Fruit fly (Drosophila melanogaster) whole organism, prepupa: ENCODE measurements around the gene Cpr76Bb.
A peak's percentile ranks its signal among the peaks of the same experiment; 100 is the strongest.

Experiments
- Blimp-1 ChIP-seq: fragments of 200-800 bp; sonication (Bioruptor generic); optimal IDR thresholded peaks from 3 replicates; lab custom pipeline; 2017; ENCODE audit warnings: missing biosample characterization, missing genetic modification characterization, mild to moderate bottlenecking, moderate library complexity, missing genetic modification reagents
- CG10631 ChIP-seq: fragments of 200-800 bp; sonication (Bioruptor generic); optimal IDR thresholded peaks from 2 replicates; lab custom pipeline; 2016; ENCODE audit warnings: missing biosample characterization, missing genetic modification characterization
- CG11294 ChIP-seq: fragments of 200-800 bp; sonication (Bioruptor generic); IDR thresholded peaks from 2 replicates; pipeline ENCODE4 v1.3.6; 2022; ENCODE audit warnings: missing biosample characterization, missing genetic modification characterization
- CG11762 ChIP-seq: fragments of 200-800 bp; sonication (Bioruptor generic); optimal IDR thresholded peaks from 3 replicates; lab custom pipeline; 2016; ENCODE audit warnings: missing biosample characterization, missing genetic modification characterization; ENCODE audit not compliant: insufficient read depth
- CG11902 ChIP-seq: fragments of 200-800 bp; sonication (Bioruptor generic); optimal IDR thresholded peaks from 3 replicates; lab custom pipeline; 2016; ENCODE audit warnings: missing biosample characterization, missing genetic modification characterization
- CG1621 ChIP-seq: fragments of 200-800 bp; sonication (Bioruptor generic); optimal IDR thresholded peaks from 3 replicates; lab custom pipeline; 2018; ENCODE audit warnings: missing biosample characterization, mild to moderate bottlenecking, missing genetic modification characterization
- CG16779 ChIP-seq: fragments of 200-800 bp; sonication (Bioruptor generic); optimal IDR thresholded peaks from 3 replicates; lab custom pipeline; 2017; ENCODE audit warnings: missing biosample characterization, mild to moderate bottlenecking, missing genetic modification characterization
- CG32006 ChIP-seq: fragments of 200-800 bp; sonication (Bioruptor generic); optimal IDR thresholded peaks from 3 replicates; lab custom pipeline; 2017; ENCODE audit warnings: missing biosample characterization, mild to moderate bottlenecking, missing genetic modification characterization
- CG34406 ChIP-seq: fragments of 200-800 bp; sonication (Bioruptor generic); optimal IDR thresholded peaks from 3 replicates; lab custom pipeline; 2016; ENCODE audit warnings: missing biosample characterization, missing genetic modification characterization
- CG4318 ChIP-seq: fragments of 200-800 bp; sonication (Bioruptor generic); optimal IDR thresholded peaks from 3 replicates; lab custom pipeline; 2017; ENCODE audit warnings: missing biosample characterization, mild to moderate bottlenecking, missing genetic modification characterization
- CG6163 ChIP-seq: fragments of 200-800 bp; sonication (Bioruptor generic); IDR thresholded peaks from 3 replicates; pipeline ENCODE4 v1.3.6; 2022; ENCODE audit warnings: missing biosample characterization, missing genetic modification characterization
- CG6808 ChIP-seq: fragments of 200-800 bp; sonication (Bioruptor generic); optimal IDR thresholded peaks from 3 replicates; lab custom pipeline; 2017; ENCODE audit warnings: missing biosample characterization, missing genetic modification characterization, mild to moderate bottlenecking, moderate library complexity, missing genetic modification reagents
- CG7368 ChIP-seq: fragments of 200-800 bp; sonication (Bioruptor generic); optimal IDR thresholded peaks from 3 replicates; lab custom pipeline; 2016; ENCODE audit warnings: missing biosample characterization, missing genetic modification characterization
- CG9139 ChIP-seq: fragments of 200-800 bp; sonication (Bioruptor generic); optimal IDR thresholded peaks from 3 replicates; lab custom pipeline; 2017; ENCODE audit warnings: missing biosample characterization, mild to moderate bottlenecking, missing genetic modification characterization
- Eip75B ChIP-seq: fragments of 200-800 bp; sonication (Bioruptor generic); optimal IDR thresholded peaks from 3 replicates; lab custom pipeline; 2016; ENCODE audit warnings: missing biosample characterization, missing genetic modification characterization
- Eip78C ChIP-seq: fragments of 200-800 bp; sonication (Bioruptor generic); peaks from one replicate; lab custom pipeline; 2016; ENCODE audit warnings: missing biosample characterization, missing genetic modification characterization
- Eip93F ChIP-seq: fragments of 200-800 bp; sonication (Bioruptor generic); optimal IDR thresholded peaks from 2 replicates; lab custom pipeline; 2016; ENCODE audit warnings: missing biosample characterization, mild to moderate bottlenecking, missing genetic modification characterization
- Ets21C ChIP-seq: fragments of 200-800 bp; sonication (Bioruptor generic); optimal IDR thresholded peaks from 3 replicates; lab custom pipeline; 2016; ENCODE audit warnings: missing biosample characterization, missing genetic modification characterization
- Gug ChIP-seq: fragments of 200-800 bp; sonication (Bioruptor generic); IDR thresholded peaks from 2 replicates; pipeline ENCODE4 v1.3.6; 2022; ENCODE audit warnings: missing biosample characterization, missing genetic modification characterization
- Hr39 ChIP-seq: fragments of 200-800 bp; sonication (Bioruptor generic); optimal IDR thresholded peaks from 2 replicates; lab custom pipeline; 2016; ENCODE audit warnings: missing biosample characterization, missing genetic modification characterization
- Lpt ChIP-seq: fragments of 200-800 bp; sonication (Bioruptor generic); optimal IDR thresholded peaks from 3 replicates; lab custom pipeline; 2016; ENCODE audit warnings: missing biosample characterization, missing genetic modification characterization
- Met ChIP-seq: fragments of 200-800 bp; sonication (Bioruptor generic); optimal IDR thresholded peaks from 3 replicates; lab custom pipeline; 2016; ENCODE audit warnings: missing biosample characterization, missing genetic modification characterization
- eg ChIP-seq: fragments of 200-800 bp; sonication (Bioruptor generic); IDR thresholded peaks from 3 replicates; pipeline ENCODE4 v1.3.6; 2022; ENCODE audit warnings: missing biosample characterization, missing genetic modification characterization
- esn ChIP-seq: fragments of 200-800 bp; sonication (Bioruptor generic); optimal IDR thresholded peaks from 2 replicates; lab custom pipeline; 2016; ENCODE audit warnings: missing biosample characterization, mild to moderate bottlenecking, missing genetic modification characterization, moderate library complexity
- fd59A ChIP-seq: fragments of 200-800 bp; sonication (Bioruptor generic); optimal IDR thresholded peaks from 2 replicates; lab custom pipeline; 2017; ENCODE audit warnings: missing biosample characterization, mild to moderate bottlenecking, missing genetic modification characterization, missing genetic modification reagents
- fkh ChIP-seq: fragments of 200-800 bp; sonication (Bioruptor generic); optimal IDR thresholded peaks from 3 replicates; lab custom pipeline; 2017; ENCODE audit warnings: missing biosample characterization, mild to moderate bottlenecking, missing genetic modification characterization, moderate library complexity
- net ChIP-seq: fragments of 200-800 bp; sonication (Bioruptor generic); optimal IDR thresholded peaks from 3 replicates; lab custom pipeline; 2016; ENCODE audit warnings: missing biosample characterization, missing genetic modification characterization
- svp ChIP-seq: fragments of 200-800 bp; sonication (Bioruptor generic); peaks from one replicate; lab custom pipeline; 2016; ENCODE audit warnings: missing biosample characterization, missing genetic modification characterization
- topi ChIP-seq: fragments of 200-800 bp; sonication (Bioruptor generic); optimal IDR thresholded peaks from 3 replicates; lab custom pipeline; 2016; ENCODE audit warnings: missing biosample characterization, missing genetic modification characterization
- vri ChIP-seq: fragments of 200-800 bp; sonication (Bioruptor generic); optimal IDR thresholded peaks from 3 replicates; lab custom pipeline; 2016; ENCODE audit warnings: missing biosample characterization, mild to moderate bottlenecking, missing genetic modification characterization

Cpr76Bb gene

dm6 chr3L:19497135-19497534 is 22.3 kb upstream of the Cpr76Bb start:
- TF ChIP-seq fkh (GFP tag; lab: Kevin White, UChicago) (no peak), Hr39 (GFP tag; lab: Kevin White, UChicago) (no peak), CG34406 (GFP tag; lab: Kevin White, UChicago) (no peak), CG1621 (tag; lab: Kevin White, UChicago) (no peak), esn (GFP tag; lab: Kevin White, UChicago) (no peak), svp (GFP tag; lab: Kevin White, UChicago) (no peak), Lpt (GFP tag; lab: Kevin White, UChicago) (no peak), net (no peak), CG4318 (no peak), Met (GFP tag; lab: Kevin White, UChicago) (no peak), eg (GFP tag; lab: Robert Waterston, UW) (no peak)

- TF ChIP-seq fkh (GFP tag; lab: Kevin White, UChicago) = peak; percentile 47
- no peak for TF ChIP-seq Hr39 (GFP tag; lab: Kevin White, UChicago)
- TF ChIP-seq CG6808 = no peak
Observed at dm6 chr3L:19497623-19498022, 21.8 kb upstream of the Cpr76Bb start, which contains the start of gene CG9449. Gene CG9449, minus strand, starts transcription at chr3L:19497723.

dm6 chr3L:19499334-19499733 is 20.1 kb upstream of the Cpr76Bb start:
- TF ChIP-seq fkh (GFP tag; lab: Kevin White, UChicago) (peak; percentile 26), Blimp-1 (GFP tag; lab: Kevin White, UChicago) (no peak)

- no peak for TF ChIP-seq CG32006
- TF ChIP-seq Hr39 (GFP tag; lab: Kevin White, UChicago) = no peak
- TF ChIP-seq Ets21C (GFP tag; lab: Kevin White, UChicago) = no peak
- TF ChIP-seq Gug = no peak
- no peak for TF ChIP-seq Eip93F (GFP tag; lab: Kevin White, UChicago)
- no peak for TF ChIP-seq CG11762 (GFP tag; lab: Kevin White, UChicago)
- TF ChIP-seq fd59A (GFP tag; lab: Kevin White, UChicago) = no peak
- TF ChIP-seq CG9139 (GFP tag; lab: Kevin White, UChicago) = no peak
Observed at dm6 chr3L:19500698-19501097, 18.8 kb upstream of the Cpr76Bb start, which contains the start of gene CG9451. Gene CG9451, minus strand, starts transcription at chr3L:19500798.

dm6 chr3L:19503770-19504169 is 15.7 kb upstream of the Cpr76Bb start, which contains the start of gene CG9452:
Gene CG9452, minus strand, starts transcription at chr3L:19503870.
- TF ChIP-seq Eip75B (GFP tag; lab: Kevin White, UChicago) (no peak), Eip93F (GFP tag; lab: Kevin White, UChicago) (no peak), CG11294 (no peak), CG6163 (GFP tag; lab: Robert Waterston, UW) (no peak), CG16779 (tag; lab: Kevin White, UChicago) (no peak), topi (GFP tag; lab: Kevin White, UChicago) (no peak), CG11902 (GFP tag; lab: Kevin White, UChicago) (no peak)

dm6 chr3L:19504719-19505118 is 14.7 kb upstream of the Cpr76Bb start:
- peak; percentile 15 for TF ChIP-seq vri
- TF ChIP-seq CG9139 (GFP tag; lab: Kevin White, UChicago) = no peak
- peak; percentile 38 for TF ChIP-seq Eip78C
- TF ChIP-seq eg (GFP tag; lab: Robert Waterston, UW) = no peak
- TF ChIP-seq CG11762 (GFP tag; lab: Kevin White, UChicago) = no peak
- TF ChIP-seq CG10631 = no peak
- TF ChIP-seq fd59A (GFP tag; lab: Kevin White, UChicago) = no peak
- peak; percentile 78 for TF ChIP-seq fkh (GFP tag; lab: Kevin White, UChicago)
- TF ChIP-seq CG7368 (GFP tag; lab: Kevin White, UChicago) = no peak
